Worm (Caenorhabditis elegans) whole organism, L4 larva: Measurements from ENCODE around the gene phlp-2.
A peak's percentile ranks its signal among the peaks of the same experiment; 100 is the strongest.

Source experiments
- F10B5.3 ChIP-seq: sonication (generic microtip); optimal IDR thresholded peaks from 2 replicates; lab custom pipeline; 2016; ENCODE audit warnings: mild to moderate bottlenecking, missing genetic modification characterization, missing compliant biosample characterization
- F44E2.7 ChIP-seq: fragments of 200-800 bp; sonication (Bioruptor generic); IDR thresholded peaks from 2 replicates; pipeline ENCODE4 v2.1.2; 2022; ENCODE audit warnings: missing genetic modification characterization, missing compliant biosample characterization
- R02D3.7 ChIP-seq: fragments of 150-350 bp; sonication (generic microtip); optimal IDR thresholded peaks from 3 replicates; lab custom pipeline; 2014; ENCODE audit warnings: missing biosample characterization, missing genetic modification characterization
- T20F7.1 ChIP-seq: fragments of 200-800 bp; sonication (Bioruptor generic); optimal IDR thresholded peaks from 2 replicates; lab custom pipeline; 2018; ENCODE audit warnings: mild to moderate bottlenecking, missing genetic modification characterization, missing compliant biosample characterization
- T26A8.4 ChIP-seq: fragments of 200-800 bp; sonication (Bioruptor generic); IDR thresholded peaks from 2 replicates; pipeline ENCODE4 v1.3.6; 2022; ENCODE audit warnings: missing genetic modification characterization, missing compliant biosample characterization
- aha-1 ChIP-seq: fragments of 150-350 bp; peaks from one replicate; lab custom pipeline; 2014; ENCODE audit warnings: missing biosample characterization, missing genetic modification characterization
- aly-2 ChIP-seq: sonication (generic microtip); optimal IDR thresholded peaks from 2 replicates; lab custom pipeline; 2018; ENCODE audit warnings: missing biosample characterization, missing genetic modification characterization
- arid-1 ChIP-seq: fragments of 200-800 bp; sonication (Bioruptor generic); conservative IDR thresholded peaks from 2 replicates; pipeline ENCODE4 v1.3.6; 2022; ENCODE audit warnings: missing genetic modification reagents, missing genetic modification characterization, missing compliant biosample characterization
- ceh-32 ChIP-seq: sonication (generic microtip); optimal IDR thresholded peaks from 2 replicates; lab custom pipeline; 2016; ENCODE audit warnings: mild to moderate bottlenecking, missing genetic modification characterization, missing compliant biosample characterization; ENCODE audit not compliant: poor library complexity
- ceh-62 ChIP-seq: sonication (generic microtip); optimal IDR thresholded peaks from 2 replicates; lab custom pipeline; 2017; ENCODE audit warnings: missing biosample characterization, missing genetic modification characterization
- ces-1 ChIP-seq: fragments of 150-350 bp; sonication (generic microtip); optimal IDR thresholded peaks from 4 replicates; lab custom pipeline; 2014; ENCODE audit warnings: missing biosample characterization, missing genetic modification reagents, missing genetic modification characterization
- daf-16 ChIP-seq, 3 experiments: sonication (generic microtip); optimal IDR thresholded peaks; 2 replicates each; lab custom pipeline; 2016 to 2017; ENCODE audit warnings: missing genetic modification characterization in 3 of 3, missing genetic modification reagents in 3 of 3, mild to moderate bottlenecking in 2 of 3, missing compliant biosample characterization in 2 of 3, missing biosample characterization in 1 of 3, moderate library complexity in 1 of 3
- daf-19 ChIP-seq: fragments of 200-800 bp; sonication (Bioruptor generic); conservative IDR thresholded peaks from 2 replicates; pipeline ENCODE4 v1.3.6; 2022; ENCODE audit warnings: missing genetic modification characterization, missing compliant biosample characterization
- dmd-6 ChIP-seq: fragments of 200-800 bp; sonication (Bioruptor generic); IDR thresholded peaks from 2 replicates; pipeline ENCODE4 v1.3.6; 2022; ENCODE audit warnings: missing genetic modification reagents, missing genetic modification characterization, missing compliant biosample characterization
- dmd-8 ChIP-seq: fragments of 200-800 bp; sonication (Bioruptor generic); IDR thresholded peaks from 2 replicates; pipeline ENCODE4 v1.3.6; 2022; ENCODE audit warnings: missing genetic modification characterization, missing compliant biosample characterization
- dve-1 ChIP-seq: sonication (generic microtip); optimal IDR thresholded peaks from 2 replicates; lab custom pipeline; 2017; ENCODE audit warnings: antibody characterized with exemption, mild to moderate bottlenecking, missing genetic modification characterization, missing compliant biosample characterization; ENCODE audit not compliant: insufficient read depth
- egl-27 ChIP-seq: sonication (generic microtip); optimal IDR thresholded peaks from 3 replicates; lab custom pipeline; 2017; ENCODE audit warnings: missing biosample characterization, missing genetic modification reagents, missing genetic modification characterization
- hlh-11 ChIP-seq: fragments of 200-800 bp; sonication (Bioruptor generic); optimal IDR thresholded peaks from 2 replicates; lab custom pipeline; 2018; ENCODE audit warnings: mild to moderate bottlenecking, missing genetic modification characterization, missing compliant biosample characterization
- hmg-1.1 ChIP-seq: fragments of 200-800 bp; sonication (Bioruptor generic); IDR thresholded peaks from 2 replicates; pipeline ENCODE4 v1.3.6; 2022; ENCODE audit warnings: missing genetic modification reagents, missing genetic modification characterization, missing compliant biosample characterization
- lim-7 ChIP-seq: fragments of 200-800 bp; sonication (Bioruptor generic); IDR thresholded peaks from 2 replicates; pipeline ENCODE4 v1.3.6; 2022; ENCODE audit warnings: missing genetic modification characterization, missing compliant biosample characterization
- lin-15B ChIP-seq: fragments of 150-350 bp; sonication (generic microtip); optimal IDR thresholded peaks from 3 replicates; lab custom pipeline; 2014; ENCODE audit warnings: missing biosample characterization, missing genetic modification characterization
- madf-5 ChIP-seq, 2 experiments: fragments of 200-800 bp; sonication (Bioruptor generic); IDR thresholded peaks; 2 replicates each; pipeline ENCODE4 v1.3.6; 2022; ENCODE audit warnings: missing compliant biosample characterization in 2 of 2, missing genetic modification characterization in 2 of 2
- mdl-1 ChIP-seq, 2 experiments: fragments of 150-350 bp in 1 of 2; sonication (generic microtip) in 1 of 2; optimal IDR thresholded peaks; 2 replicates each; lab custom pipeline; 2014 to 2017; ENCODE audit warnings: missing biosample characterization in 2 of 2, missing genetic modification characterization in 2 of 2
- mep-1 ChIP-seq: fragments of 150-350 bp; sonication (generic microtip); optimal IDR thresholded peaks from 3 replicates; lab custom pipeline; 2014; ENCODE audit warnings: missing biosample characterization, missing genetic modification characterization
- mes-2 ChIP-seq: sonication (generic microtip); optimal IDR thresholded peaks from 2 replicates; lab custom pipeline; 2016; ENCODE audit warnings: missing genotype, mild to moderate bottlenecking, missing genetic modification characterization, missing compliant biosample characterization; ENCODE audit not compliant: poor library complexity, severe bottlenecking
- mxl-2 ChIP-seq: fragments of 200-800 bp; sonication (Bioruptor generic); conservative IDR thresholded peaks from 2 replicates; pipeline ENCODE4 v1.3.6; 2022; ENCODE audit warnings: missing genetic modification reagents, missing genetic modification characterization, missing compliant biosample characterization
- nhr-102 ChIP-seq: sonication (generic microtip); optimal IDR thresholded peaks from 2 replicates; lab custom pipeline; 2016; ENCODE audit warnings: mild to moderate bottlenecking, missing genetic modification characterization, moderate library complexity, missing compliant biosample characterization
- nhr-111 ChIP-seq: fragments of 200-800 bp; sonication (Bioruptor generic); optimal IDR thresholded peaks from 2 replicates; lab custom pipeline; 2018; ENCODE audit warnings: mild to moderate bottlenecking, missing genetic modification characterization, missing compliant biosample characterization
- nhr-28 ChIP-seq: fragments of 150-350 bp; optimal IDR thresholded peaks from 2 replicates; lab custom pipeline; 2014; ENCODE audit warnings: missing biosample characterization, missing genetic modification characterization
- nhr-41 ChIP-seq: fragments of 200-800 bp; sonication (Bioruptor generic); IDR thresholded peaks from 2 replicates; pipeline ENCODE4 v1.3.6; 2022; ENCODE audit warnings: missing genetic modification reagents, missing genetic modification characterization, missing compliant biosample characterization
- nhr-42 ChIP-seq: fragments of 200-800 bp; sonication (Bioruptor generic); IDR thresholded peaks from 2 replicates; pipeline ENCODE4 v1.3.6; 2022; ENCODE audit warnings: missing genetic modification characterization, missing compliant biosample characterization
- nhr-6 ChIP-seq: fragments of 150-350 bp; optimal IDR thresholded peaks from 2 replicates; lab custom pipeline; 2014; ENCODE audit warnings: missing biosample characterization, missing genetic modification characterization
- nhr-76 ChIP-seq: fragments of 150-350 bp; optimal IDR thresholded peaks from 2 replicates; lab custom pipeline; 2014; ENCODE audit warnings: missing biosample characterization, missing genetic modification characterization
- nhr-77 ChIP-seq: fragments of 150-350 bp; optimal IDR thresholded peaks from 2 replicates; lab custom pipeline; 2014; ENCODE audit warnings: missing biosample characterization, missing genetic modification characterization
- php-3 ChIP-seq: fragments of 200-800 bp; sonication (Bioruptor generic); IDR thresholded peaks from 2 replicates; pipeline ENCODE4 v1.3.6; 2022; ENCODE audit warnings: missing genetic modification reagents, missing genetic modification characterization, missing compliant biosample characterization
- pqm-1 ChIP-seq: sonication (generic microtip); optimal IDR thresholded peaks from 2 replicates; lab custom pipeline; 2017; ENCODE audit warnings: missing biosample characterization, missing genetic modification characterization
- skn-1 ChIP-seq: fragments of 150-350 bp; optimal IDR thresholded peaks from 2 replicates; lab custom pipeline; 2014; ENCODE audit warnings: missing biosample characterization, missing genetic modification characterization
- snpc-4 ChIP-seq: fragments of 150-350 bp; optimal IDR thresholded peaks from 2 replicates; lab custom pipeline; 2014; ENCODE audit warnings: missing biosample characterization, missing genetic modification characterization
- spr-1 ChIP-seq: sonication (generic microtip); optimal IDR thresholded peaks from 2 replicates; lab custom pipeline; 2016; ENCODE audit warnings: mild to moderate bottlenecking, missing genetic modification characterization, missing compliant biosample characterization
- tag-97 ChIP-seq: fragments of 200-800 bp; sonication (Bioruptor generic); IDR thresholded peaks from 2 replicates; pipeline ENCODE4 v1.3.6; 2022; ENCODE audit warnings: missing genetic modification characterization, missing compliant biosample characterization
- tra-1 ChIP-seq: fragments of 200-800 bp; sonication (Bioruptor generic); IDR thresholded peaks from 2 replicates; pipeline ENCODE4 v1.3.6; 2022; ENCODE audit warnings: missing genetic modification reagents, missing genetic modification characterization, missing compliant biosample characterization
- unc-130 ChIP-seq: sonication (generic microtip); optimal IDR thresholded peaks from 2 replicates; lab custom pipeline; 2016; ENCODE audit warnings: missing genetic modification reagents, missing genetic modification characterization, missing compliant biosample characterization
- vab-7 ChIP-seq: fragments of 200-800 bp; sonication (Bioruptor generic); IDR thresholded peaks from 2 replicates; pipeline ENCODE4 v1.3.6; 2022; ENCODE audit warnings: missing genetic modification reagents, missing genetic modification characterization, missing compliant biosample characterization
- zfp-3 ChIP-seq: fragments of 200-800 bp; sonication (Bioruptor generic); conservative IDR thresholded peaks from 2 replicates; pipeline ENCODE4 v1.3.6; 2022; ENCODE audit warnings: missing genetic modification reagents, missing genetic modification characterization, missing compliant biosample characterization
- ztf-11 ChIP-seq: fragments of 150-350 bp; optimal IDR thresholded peaks from 2 replicates; lab custom pipeline; 2014; ENCODE audit warnings: missing biosample characterization, missing genetic modification characterization
- ztf-7 ChIP-seq: fragments of 150-350 bp; optimal IDR thresholded peaks from 2 replicates; lab custom pipeline; 2014; ENCODE audit warnings: missing biosample characterization, missing genetic modification characterization

phlp-2 gene

DNA sequence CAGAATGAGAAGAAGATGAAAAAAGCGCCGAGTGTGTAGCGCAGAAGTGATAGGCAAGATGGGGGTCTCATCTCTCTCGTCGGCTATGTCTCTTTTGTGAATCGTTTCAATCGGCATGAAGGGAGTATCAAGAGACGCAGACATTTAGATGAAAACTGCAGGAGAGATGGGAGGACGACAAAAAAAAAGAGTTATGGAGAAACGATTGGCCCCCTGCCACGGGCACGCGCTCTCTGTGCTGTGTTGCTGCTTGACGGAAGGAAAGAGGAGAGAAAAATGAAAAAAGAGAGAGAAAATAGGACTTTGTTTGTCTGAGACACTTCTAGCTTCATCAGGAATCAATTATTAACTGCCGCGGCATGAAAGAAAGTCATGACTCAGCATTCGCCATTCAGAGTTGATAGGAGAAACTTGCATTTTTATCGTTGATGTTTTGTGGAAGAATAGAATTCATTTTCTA is 14.4 kb downstream of the phlp-2 start (continued):
- peak; percentile 73 for TF ChIP-seq nhr-6 (tag; lab: Kevin White, UChicago)
- TF ChIP-seq skn-1 (tag; lab: Kevin White, UChicago): no peak

DNA sequence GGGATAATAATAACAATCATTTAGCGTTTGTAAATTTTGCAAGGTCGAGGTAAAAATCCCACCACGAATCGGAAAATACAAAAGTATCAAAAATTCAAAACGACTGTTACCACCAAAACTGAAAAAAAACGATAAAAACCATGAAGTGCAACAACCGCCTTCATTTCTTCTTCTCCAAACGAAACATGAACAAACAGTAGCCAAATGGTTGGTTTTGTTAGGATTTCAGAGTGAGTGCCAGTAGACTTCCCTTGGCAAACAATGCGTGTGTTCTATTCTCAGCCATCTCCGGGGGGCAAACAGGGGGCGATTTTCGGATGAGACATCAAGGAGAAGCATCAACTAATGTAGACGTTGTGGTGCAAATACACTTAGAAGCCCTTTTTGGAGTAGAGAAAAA is 15.4 kb downstream of the phlp-2 start:
- TF ChIP-seq F10B5.3 (tag; lab: Kevin White, UChicago): no peak
- TF ChIP-seq nhr-42: no peak
- TF ChIP-seq egl-27 (tag; lab: Kevin White, UChicago): no peak
- no peak for TF ChIP-seq dve-1 (tag; lab: Kevin White, UChicago)
- no peak for TF ChIP-seq mep-1 (tag; lab: Kevin White, UChicago)
- no peak for TF ChIP-seq snpc-4 (tag; lab: Kevin White, UChicago)
- no peak for TF ChIP-seq daf-19
- no peak for TF ChIP-seq nhr-111
- no peak for TF ChIP-seq ces-1

DNA sequence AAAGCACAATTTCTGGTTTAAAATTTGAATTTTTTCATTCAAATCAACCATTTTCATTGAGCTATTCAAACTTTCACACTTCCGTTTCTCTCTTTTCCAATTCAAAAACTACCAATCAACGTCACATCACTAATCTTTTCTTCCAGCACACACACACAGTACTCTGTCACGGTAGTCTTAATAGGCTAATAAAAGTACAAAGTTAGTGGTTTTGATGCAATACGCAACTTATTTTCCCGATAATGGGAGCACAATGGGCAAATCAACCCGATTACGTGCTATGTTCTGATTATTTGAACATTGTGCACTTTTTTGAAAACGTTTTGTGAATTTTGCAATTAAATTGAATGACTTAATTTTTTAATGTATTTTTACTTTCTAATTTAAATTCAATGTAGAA is 18.1 kb downstream of the phlp-2 start:
- TF ChIP-seq tra-1 (GFP tag; lab: Robert Waterston, UW): no peak
- TF ChIP-seq T26A8.4: no peak
- no peak for TF ChIP-seq spr-1
- no peak for TF ChIP-seq nhr-102 (tag; lab: Kevin White, UChicago)
- no peak for TF ChIP-seq ztf-7 (tag; lab: Kevin White, UChicago)
- TF ChIP-seq nhr-41 (GFP tag; lab: Robert Waterston, UW): no peak
- TF ChIP-seq php-3 (GFP tag; lab: Robert Waterston, UW): peak; percentile 31; the same call in 1 of the 2 replicates
- TF ChIP-seq mes-2 (tag; lab: Kevin White, UChicago): no peak
- no peak for TF ChIP-seq mdl-1 (tag; optimal IDR thresholded peaks at IDR 0.05; lab: Kevin White, UChicago)
- no peak for TF ChIP-seq ceh-32 (tag; lab: Kevin White, UChicago)
- peak; percentile 78 for TF ChIP-seq pqm-1 (tag; lab: Kevin White, UChicago)
- peak; percentile 75 for TF ChIP-seq nhr-28 (tag; lab: Kevin White, UChicago)
- TF ChIP-seq tag-97 (GFP tag; lab: Robert Waterston, UW): no peak
- TF ChIP-seq hlh-11 (tag; lab: Kevin White, UChicago): peak; percentile 51
- TF ChIP-seq dmd-6 (GFP tag; lab: Robert Waterston, UW): peak; percentile 72; the same call in 1 of the 2 replicates
- TF ChIP-seq nhr-77: peak; percentile 9
- no peak for TF ChIP-seq lim-7
- TF ChIP-seq R02D3.7 (tag; lab: Kevin White, UChicago): no peak
- no peak for TF ChIP-seq dmd-8 (GFP tag; lab: Robert Waterston, UW)
- no peak for TF ChIP-seq skn-1 (tag; lab: Kevin White, UChicago)
- no peak for TF ChIP-seq hmg-1.1
- TF ChIP-seq F44E2.7 (GFP tag; lab: Robert Waterston, UW): no peak
- no peak for TF ChIP-seq lin-15B (tag; lab: Kevin White, UChicago)
- TF ChIP-seq dve-1 (tag; lab: Kevin White, UChicago): peak; percentile 37
- no peak for TF ChIP-seq arid-1
- no peak for TF ChIP-seq daf-16 (GFP tag; optimal IDR thresholded peaks at IDR 0.05; lab: Kevin White, UChicago)
- TF ChIP-seq daf-16 (tag; optimal IDR thresholded peaks at IDR 0.05; lab: Kevin White, UChicago): no peak
- peak; percentile 7 for TF ChIP-seq T20F7.1 (GFP tag; lab: Kevin White, UChicago)

DNA sequence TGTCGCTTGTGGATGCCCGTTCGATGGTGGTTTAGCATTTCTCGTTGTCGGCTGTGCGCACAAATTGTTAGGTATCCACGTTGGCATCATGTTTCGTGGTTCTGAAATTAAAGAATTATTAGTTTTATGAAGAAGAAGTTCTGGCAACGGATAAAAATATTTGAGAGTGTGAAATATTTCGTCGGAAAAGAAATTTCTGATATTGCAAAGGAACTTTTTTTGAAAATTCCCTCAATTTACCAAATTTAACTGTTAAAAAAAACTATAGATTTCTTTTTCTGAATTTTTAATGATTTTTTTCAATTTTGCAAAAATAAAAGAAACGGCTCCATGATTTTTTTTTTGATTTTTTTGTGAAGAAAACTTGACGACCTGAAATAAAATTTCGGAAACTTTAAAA is 18.7 kb downstream of the phlp-2 start, which contains the start of gene mpk-1:
mpk-1 (minus strand) TSS at position 101 of the 400 bp plus-strand sequence.
- TF ChIP-seq ztf-7 (tag; lab: Kevin White, UChicago) (no peak), mxl-2 (GFP tag; lab: Robert Waterston, UW) (no peak), aly-2 (no peak), spr-1 (no peak), vab-7 (GFP tag; lab: Robert Waterston, UW) (no peak), ceh-62 (tag; lab: Kevin White, UChicago) (no peak), nhr-28 (tag; lab: Kevin White, UChicago) (no peak), aha-1 (tag; lab: Kevin White, UChicago) (no peak), ztf-11 (tag; lab: Kevin White, UChicago) (no peak), zfp-3 (no peak), nhr-76 (tag; lab: Kevin White, UChicago) (no peak), skn-1 (tag; lab: Kevin White, UChicago) (no peak), unc-130 (GFP tag; lab: Kevin White, UChicago) (no peak), nhr-42 (no peak), php-3 (GFP tag; lab: Robert Waterston, UW) (no peak), madf-5 (GFP tag; IDR thresholded peaks at IDR 0.05; lab: Robert Waterston, UW) (no peak)
